Fruit fly (Drosophila melanogaster) whole organism, embryonic: ENCODE results near the gene Myo95E.

Experiments
- Bteb2 ChIP-seq: fragments of 200-800 bp; sonication (Bioruptor generic); optimal IDR thresholded peaks from 2 replicates; lab custom pipeline; 2016; ENCODE audit warnings: missing biosample characterization, missing genetic modification characterization
- CG10431 ChIP-seq: fragments of 200-800 bp; sonication (Bioruptor generic); optimal IDR thresholded peaks from 3 replicates; lab custom pipeline; 2018; ENCODE audit warnings: missing biosample characterization, mild to moderate bottlenecking, missing genetic modification characterization
- CG11093 ChIP-seq: fragments of 200-800 bp; sonication (Bioruptor generic); IDR thresholded peaks from 3 replicates; pipeline ENCODE4 v1.3.6; 2022; ENCODE audit warnings: missing biosample characterization, missing genetic modification characterization
- CG12391 ChIP-seq: fragments of 200-800 bp; sonication (Bioruptor generic); optimal IDR thresholded peaks from 3 replicates; lab custom pipeline; 2018; ENCODE audit warnings: missing biosample characterization, mild to moderate bottlenecking, missing genetic modification characterization, moderate library complexity
- CG13624 ChIP-seq: fragments of 200-800 bp; sonication (Bioruptor generic); optimal IDR thresholded peaks from 2 replicates; lab custom pipeline; 2016; ENCODE audit warnings: missing biosample characterization, missing genetic modification characterization
- CG14667 ChIP-seq: fragments of 200-800 bp; sonication (Bioruptor generic); IDR thresholded peaks from 2 replicates; pipeline ENCODE4 v1.3.6; 2022; ENCODE audit warnings: missing biosample characterization, missing genetic modification characterization
- CG14860 ChIP-seq: fragments of 200-800 bp; sonication (Bioruptor generic); IDR thresholded peaks from 3 replicates; pipeline ENCODE4 v1.3.6; 2022; ENCODE audit warnings: missing biosample characterization, missing genetic modification characterization; ENCODE audit not compliant: partially characterized antibody
- CG15073 ChIP-seq: fragments of 200-800 bp; sonication (Bioruptor generic); optimal IDR thresholded peaks from 2 replicates; lab custom pipeline; 2016; ENCODE audit warnings: missing biosample characterization, missing genetic modification characterization
- CG2120 ChIP-seq: fragments of 200-800 bp; sonication (Bioruptor generic); optimal IDR thresholded peaks from 3 replicates; lab custom pipeline; 2016; ENCODE audit warnings: missing biosample characterization, missing genetic modification characterization
- CG34224 ChIP-seq: fragments of 200-800 bp; sonication (Bioruptor generic); IDR thresholded peaks from 3 replicates; pipeline ENCODE4 v1.3.6; 2022; ENCODE audit warnings: missing biosample characterization, missing genetic modification characterization; ENCODE audit not compliant: partially characterized antibody
- CG34422 ChIP-seq: fragments of 200-800 bp; sonication (Bioruptor generic); IDR thresholded peaks from 3 replicates; pipeline ENCODE4 v1.3.6; 2022; ENCODE audit warnings: missing biosample characterization, missing genetic modification characterization
- CG4282 ChIP-seq: fragments of 200-800 bp; sonication (Bioruptor generic); optimal IDR thresholded peaks from 2 replicates; lab custom pipeline; 2016; ENCODE audit warnings: missing biosample characterization, missing genetic modification characterization
- CG5245 ChIP-seq: fragments of 200-800 bp; sonication (Bioruptor generic); optimal IDR thresholded peaks from 3 replicates; lab custom pipeline; 2016; ENCODE audit warnings: missing biosample characterization, missing genetic modification characterization
- CG6175 ChIP-seq: fragments of 200-800 bp; sonication (Bioruptor generic); IDR thresholded peaks from 3 replicates; pipeline ENCODE4 v1.3.6; 2022; ENCODE audit warnings: missing biosample characterization, missing genetic modification characterization
- CG8290 ChIP-seq, 3 experiments: fragments of 200-800 bp; sonication (Bioruptor generic); optimal IDR thresholded peaks; 2 replicates each; lab custom pipeline; 2016 to 2019; ENCODE audit warnings: missing biosample characterization in 3 of 3, missing genetic modification characterization in 3 of 3, mild to moderate bottlenecking in 2 of 3, moderate library complexity in 1 of 3
- CG8359 ChIP-seq: fragments of 200-800 bp; sonication (Bioruptor generic); optimal IDR thresholded peaks from 2 replicates; lab custom pipeline; 2017; ENCODE audit warnings: missing biosample characterization, mild to moderate bottlenecking, missing genetic modification characterization, borderline replicate concordance
- CHES-1-like ChIP-seq: fragments of 200-800 bp; sonication (Bioruptor generic); optimal IDR thresholded peaks from 2 replicates; lab custom pipeline; 2016; ENCODE audit warnings: missing biosample characterization, missing genetic modification characterization
- Dip3 ChIP-seq: fragments of 200-800 bp; sonication (Bioruptor generic); optimal IDR thresholded peaks from 3 replicates; lab custom pipeline; 2016; ENCODE audit warnings: missing biosample characterization, missing genetic modification characterization
- Drgx ChIP-seq: fragments of 200-800 bp; sonication (Bioruptor generic); IDR thresholded peaks from 2 replicates; pipeline ENCODE4 v1.3.6; 2022; ENCODE audit warnings: missing biosample characterization, missing genetic modification characterization
- ERR ChIP-seq: fragments of 200-800 bp; sonication (Bioruptor generic); optimal IDR thresholded peaks from 2 replicates; lab custom pipeline; 2016; ENCODE audit warnings: missing biosample characterization, missing genetic modification characterization
- Ets65A ChIP-seq: fragments of 200-800 bp; sonication (Bioruptor generic); peaks from one replicate; lab custom pipeline; 2016; ENCODE audit warnings: missing biosample characterization, missing genetic modification characterization
- HLHmδ ChIP-seq: fragments of 200-800 bp; sonication (Bioruptor generic); optimal IDR thresholded peaks from 2 replicates; lab custom pipeline; 2018; ENCODE audit warnings: missing biosample characterization, mild to moderate bottlenecking, missing genetic modification characterization, moderate library complexity
- Hr39 ChIP-seq: fragments of >200 bp; optimal IDR thresholded peaks from 2 replicates; lab custom pipeline; 2017
- Hsf ChIP-seq: fragments of 200-800 bp; sonication (Bioruptor generic); optimal IDR thresholded peaks from 3 replicates; lab custom pipeline; 2016; ENCODE audit warnings: missing biosample characterization, missing genetic modification characterization
- Jarid2 ChIP-seq: fragments of 200-800 bp; sonication (Bioruptor generic); optimal IDR thresholded peaks from 3 replicates; lab custom pipeline; 2017; ENCODE audit warnings: mild to moderate bottlenecking, missing biosample characterization, missing genetic modification reagents, missing genetic modification characterization
- Lhr ChIP-seq: fragments of 200-800 bp; sonication (Bioruptor generic); optimal IDR thresholded peaks from 3 replicates; lab custom pipeline; 2017; ENCODE audit warnings: mild to moderate bottlenecking, missing biosample characterization, missing genetic modification reagents, missing genetic modification characterization
- Nf-YC ChIP-seq: fragments of 200-800 bp; optimal IDR thresholded peaks from 3 replicates; lab custom pipeline; 2019; ENCODE audit warnings: missing biosample characterization, mild to moderate bottlenecking, missing genetic modification characterization, moderate library complexity
- Six4 ChIP-seq: fragments of 200-800 bp; sonication (Bioruptor generic); optimal IDR thresholded peaks from 2 replicates; lab custom pipeline; 2016; ENCODE audit warnings: missing biosample characterization, missing genetic modification characterization
- YL-1 ChIP-seq: fragments of 200-800 bp; sonication (Bioruptor generic); optimal IDR thresholded peaks from 3 replicates; lab custom pipeline; 2017; ENCODE audit warnings: missing biosample characterization, mild to moderate bottlenecking, missing genetic modification characterization
- ap ChIP-seq: fragments of 200-800 bp; sonication (Bioruptor generic); IDR thresholded peaks from 2 replicates; pipeline ENCODE4 v1.3.6; 2022; ENCODE audit warnings: missing biosample characterization, missing genetic modification characterization
- chinmo ChIP-seq: fragments of 200-800 bp; sonication (Bioruptor generic); IDR thresholded peaks from 4 replicates; pipeline ENCODE4 v1.3.6; 2022; ENCODE audit warnings: missing biosample characterization, missing genetic modification characterization; ENCODE audit not compliant: partially characterized antibody
- crc ChIP-seq: fragments of 200-800 bp; sonication (Bioruptor generic); optimal IDR thresholded peaks from 2 replicates; lab custom pipeline; 2016; ENCODE audit warnings: missing biosample characterization, missing genetic modification characterization
- crol ChIP-seq: fragments of 200-800 bp; sonication (Bioruptor generic); IDR thresholded peaks from 2 replicates; pipeline ENCODE4 v1.3.6; 2022; ENCODE audit warnings: missing biosample characterization, missing genetic modification characterization
- cwo ChIP-seq: fragments of 200-800 bp; sonication (Bioruptor generic); optimal IDR thresholded peaks from 3 replicates; lab custom pipeline; 2017; ENCODE audit warnings: missing biosample characterization, missing genetic modification characterization, mild to moderate bottlenecking, moderate library complexity, missing genetic modification reagents
- danr ChIP-seq: fragments of 200-800 bp; sonication (Bioruptor generic); IDR thresholded peaks from 2 replicates; pipeline ENCODE4 v1.3.6; 2022; ENCODE audit warnings: missing biosample characterization, missing genetic modification characterization
- disco-r ChIP-seq: fragments of 200-800 bp; sonication (Bioruptor generic); optimal IDR thresholded peaks from 2 replicates; lab custom pipeline; 2016; ENCODE audit warnings: missing biosample characterization, missing genetic modification characterization
- fru ChIP-seq: fragments of >200 bp; optimal IDR thresholded peaks from 2 replicates; lab custom pipeline; 2017
- gro ChIP-seq: fragments of 200-800 bp; sonication (Bioruptor generic); optimal IDR thresholded peaks from 2 replicates; lab custom pipeline; 2016; ENCODE audit warnings: missing biosample characterization, missing genetic modification characterization
- gsb-n ChIP-seq: fragments of 200-800 bp; sonication (Bioruptor generic); optimal IDR thresholded peaks from 3 replicates; lab custom pipeline; 2018; ENCODE audit warnings: missing biosample characterization, mild to moderate bottlenecking, missing genetic modification characterization
- jigr1 ChIP-seq: fragments of 200-800 bp; sonication (Bioruptor generic); IDR thresholded peaks from 3 replicates; pipeline ENCODE4 v1.3.6; 2022; ENCODE audit warnings: missing biosample characterization, missing genetic modification characterization
- jumu ChIP-seq: fragments of 200-800 bp; sonication (Bioruptor generic); optimal IDR thresholded peaks from 3 replicates; lab custom pipeline; 2016; ENCODE audit warnings: missing biosample characterization, missing genetic modification characterization
- lab ChIP-seq: fragments of 200-800 bp; sonication (Bioruptor generic); optimal IDR thresholded peaks from 3 replicates; lab custom pipeline; 2017; ENCODE audit warnings: missing biosample characterization, missing genetic modification characterization, mild to moderate bottlenecking, moderate library complexity, missing genetic modification reagents
- luna ChIP-seq: fragments of 200-800 bp; sonication (Bioruptor generic); optimal IDR thresholded peaks from 2 replicates; lab custom pipeline; 2016; ENCODE audit warnings: missing biosample characterization, missing genetic modification characterization
- mirr ChIP-seq: fragments of 200-800 bp; sonication (Bioruptor generic); optimal IDR thresholded peaks from 3 replicates; lab custom pipeline; 2018; ENCODE audit warnings: missing biosample characterization, mild to moderate bottlenecking, missing genetic modification characterization
- odd ChIP-seq: fragments of 200-800 bp; sonication (Bioruptor generic); optimal IDR thresholded peaks from 2 replicates; lab custom pipeline; 2017; ENCODE audit warnings: missing biosample characterization, mild to moderate bottlenecking, missing genetic modification characterization
- onecut ChIP-seq: fragments of 200-800 bp; sonication (Bioruptor generic); IDR thresholded peaks from 2 replicates; pipeline ENCODE4 v1.3.6; 2022; ENCODE audit warnings: missing biosample characterization, missing genetic modification characterization
- pzg ChIP-seq: fragments of 200-800 bp; sonication (Bioruptor generic); optimal IDR thresholded peaks from 3 replicates; lab custom pipeline; 2018; ENCODE audit warnings: missing biosample characterization, mild to moderate bottlenecking, missing genetic modification characterization, moderate library complexity
- sens ChIP-seq: fragments of 200-800 bp; sonication (Bioruptor generic); peaks from one replicate; lab custom pipeline; 2016; ENCODE audit warnings: missing biosample characterization, missing genetic modification characterization
- sima ChIP-seq: fragments of 200-800 bp; sonication (Bioruptor generic); optimal IDR thresholded peaks from 2 replicates; lab custom pipeline; 2016; ENCODE audit warnings: missing biosample characterization, missing genetic modification characterization
- sr ChIP-seq: fragments of 200-800 bp; sonication (Bioruptor generic); IDR thresholded peaks from 3 replicates; pipeline ENCODE4 v1.3.6; 2022; ENCODE audit warnings: missing biosample characterization, missing genetic modification characterization
- wor ChIP-seq: fragments of 200-800 bp; sonication (Bioruptor generic); IDR thresholded peaks from 2 replicates; pipeline ENCODE4 v1.3.6; 2022; ENCODE audit warnings: missing biosample characterization, missing genetic modification characterization
- zfh2 ChIP-seq: fragments of 200-800 bp; sonication (Bioruptor generic); optimal IDR thresholded peaks from 2 replicates; lab custom pipeline; 2016; ENCODE audit warnings: missing biosample characterization, missing genetic modification characterization

Myo95E gene

dm6 chr3R:24169362-24169761, 8.1 kb upstream of the Myo95E start, which contains the start of gene CG5510 (continued):
- TF ChIP-seq Drgx (GFP tag; lab: Robert Waterston, UW) (0 out of 2 replicates have a peak, but pooled peaks have one; percentile 11), fru (lab: Kevin White, UChicago) (no peak), sima (GFP tag; lab: Kevin White, UChicago) (no peak), Jarid2 (GFP tag; lab: Kevin White, UChicago) (no peak), Dip3 (GFP tag; lab: Kevin White, UChicago) (peak; percentile 6), lab (GFP tag; lab: Kevin White, UChicago) (no peak), crol (GFP tag; lab: Robert Waterston, UW) (no peak), wor (no peak), danr (GFP tag; lab: Robert Waterston, UW) (no peak), Lhr (GFP tag; lab: Kevin White, UChicago) (peak; percentile 51), CG14860 (GFP tag; lab: Robert Waterston, UW) (peak; percentile 96), pzg (GFP tag; lab: Kevin White, UChicago) (peak; percentile 97), CG34422 (GFP tag; lab: Robert Waterston, UW) (peak; percentile 93), CHES-1-like (GFP tag; lab: Kevin White, UChicago) (peak; percentile 70), mirr (GFP tag; lab: Kevin White, UChicago) (peak; percentile 30), onecut (peak; percentile 39; the same call in 1 of the 2 replicates), CG8359 (no peak), chinmo (GFP tag; lab: Robert Waterston, UW) (peak; percentile 98), ap (GFP tag; lab: Robert Waterston, UW) (peak; percentile 28; the same call in 1 of the 2 replicates), ERR (GFP tag; lab: Kevin White, UChicago) (peak; percentile 4), CG6175 (no peak), CG4282 (no peak), Hr39 (lab: Kevin White, UChicago) (no peak), CG15073 (GFP tag; lab: Kevin White, UChicago) (no peak), CG8290 (GFP tag; optimal IDR thresholded peaks at IDR 0.05; lab: Kevin White, UChicago) (no peak), CG8290 (tag; optimal IDR thresholded peaks at IDR 0.05; lab: Kevin White, UChicago) (peak in 1 of 2 experiments; percentile 89), odd (GFP tag; lab: Kevin White, UChicago) (no peak), CG2120 (GFP tag; lab: Kevin White, UChicago) (peak; percentile 78), CG14667 (no peak), sr (no peak), Hsf (peak; percentile 47), CG12391 (peak; percentile 45), Bteb2 (peak; percentile 11), crc (GFP tag; lab: Kevin White, UChicago) (no peak), Ets65A (GFP tag; lab: Kevin White, UChicago) (peak; percentile 96), disco-r (GFP tag; lab: Kevin White, UChicago) (no peak), HLHmδ (GFP tag; lab: Kevin White, UChicago) (no peak), zfh2 (GFP tag; lab: Kevin White, UChicago) (peak; percentile 66), CG10431 (GFP tag; lab: Kevin White, UChicago) (no peak), luna (GFP tag; lab: Kevin White, UChicago) (no peak), YL-1 (GFP tag; lab: Kevin White, UChicago) (peak; percentile 86), jigr1 (no peak), gro (GFP tag; lab: Kevin White, UChicago) (peak; percentile 86), cwo (no peak), CG11093 (GFP tag; lab: Robert Waterston, UW) (no peak), Nf-YC (tag; lab: Kevin White, UChicago) (peak; percentile 61), CG13624 (GFP tag; lab: Kevin White, UChicago) (peak; percentile 80), Six4 (GFP tag; lab: Kevin White, UChicago) (no peak), sens (GFP tag; lab: Kevin White, UChicago) (peak; percentile 90), CG5245 (GFP tag; lab: Kevin White, UChicago) (peak; percentile 9), jumu (GFP tag; lab: Kevin White, UChicago) (peak; percentile 51), gsb-n (tag; lab: Kevin White, UChicago) (peak; percentile 13), CG34224 (GFP tag; lab: Robert Waterston, UW) (peak; percentile 99)
